Worm (Caenorhabditis elegans): ENCODE data around the gene pph-2.

The pph-2 gene

DNA sequence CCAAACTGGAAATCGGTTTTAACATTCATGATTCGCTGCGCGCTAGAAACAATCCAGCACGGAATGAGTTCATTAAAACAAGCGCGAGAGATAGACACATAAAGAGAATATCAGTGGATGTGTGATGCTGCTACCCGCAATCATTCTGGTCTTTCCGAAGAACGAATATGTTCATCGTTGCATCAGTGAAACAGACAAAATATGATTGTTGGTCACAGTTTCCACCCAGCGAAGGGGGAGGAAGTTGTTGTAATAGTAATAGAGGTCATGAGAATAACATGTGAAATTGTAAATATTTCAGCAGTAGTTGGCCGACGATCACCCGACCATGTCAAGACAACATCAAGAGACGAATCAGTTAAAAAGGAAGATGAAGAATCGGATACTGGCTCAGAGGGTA lies 23.6 kb upstream of the pph-2 start:
- TF ChIP-seq dmd-8 (GFP tag; IDR thresholded peaks at IDR 0.05) (no peak), daf-19 (GFP tag; conservative IDR thresholded peaks at IDR 0.05) (no peak), nhr-48 (tag; optimal IDR thresholded peaks at IDR 0.05) (peak; percentile 48), mep-1 (tag; optimal IDR thresholded peaks at IDR 0.05) (peak; percentile 9), nhr-6 (tag; optimal IDR thresholded peaks at IDR 0.05) (no peak), nhr-25 (tag; optimal IDR thresholded peaks at IDR 0.05; ENCODE audit: borderline replicate concordance, insufficient read depth) (peak; percentile 66), dmd-6 (GFP tag; IDR thresholded peaks at IDR 0.05) (peak; percentile 49; the same call in 1 of the 2 replicates), nhr-10 (tag; optimal IDR thresholded peaks at IDR 0.05) (peak; percentile 34), hlh-30 (tag; optimal IDR thresholded peaks at IDR 0.05; ENCODE audit: insufficient read depth) (peak; percentile 62), mxl-3 (GFP tag; optimal IDR thresholded peaks at IDR 0.05) (peak; percentile 11), ztf-7 (tag; optimal IDR thresholded peaks at IDR 0.05) (no peak), mxl-2 (GFP tag; conservative IDR thresholded peaks at IDR 0.05) (peak; percentile 52; the same call in 1 of the 2 replicates), mdl-1 (tag; optimal IDR thresholded peaks at IDR 0.05) (peak in 1 of 2 experiments; percentile 70), hlh-11 (tag; optimal IDR thresholded peaks at IDR 0.05) (peak; percentile 55), nhr-28 (tag; optimal IDR thresholded peaks at IDR 0.05) (peak; percentile 48), cey-2 (tag; optimal IDR thresholded peaks at IDR 0.05; ENCODE audit: borderline replicate concordance, insufficient read depth) (peak; percentile 54)

DNA sequence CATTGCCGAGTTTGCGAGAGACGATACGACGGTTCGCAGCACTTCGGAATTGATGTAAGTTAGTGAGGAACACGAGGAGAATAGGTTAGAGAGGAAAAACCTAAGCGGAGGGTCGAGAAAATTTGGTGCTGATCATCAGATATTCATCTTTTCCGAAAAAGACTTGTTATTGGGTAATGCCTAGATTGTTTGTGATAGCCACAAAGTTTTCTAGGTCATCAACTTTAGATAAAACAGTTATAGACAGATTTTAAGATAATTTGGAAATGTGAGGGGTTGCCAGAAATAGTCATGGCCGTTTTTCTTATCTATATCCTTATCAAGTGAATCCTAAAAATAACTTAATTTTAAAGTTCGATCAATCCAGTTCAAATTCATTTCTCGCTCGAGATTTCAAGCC lies 22.8 kb upstream of the pph-2 start:
- TF ChIP-seq nhr-6 (tag; optimal IDR thresholded peaks at IDR 0.05), result no peak
- TF ChIP-seq unc-62 (GFP tag; optimal IDR thresholded peaks at IDR 0.05 in 1 of 2), result peak in 1 of 2 experiments; percentile 90
- TF ChIP-seq unc-62 (tag; optimal IDR thresholded peaks at IDR 0.05), result no peak

DNA sequence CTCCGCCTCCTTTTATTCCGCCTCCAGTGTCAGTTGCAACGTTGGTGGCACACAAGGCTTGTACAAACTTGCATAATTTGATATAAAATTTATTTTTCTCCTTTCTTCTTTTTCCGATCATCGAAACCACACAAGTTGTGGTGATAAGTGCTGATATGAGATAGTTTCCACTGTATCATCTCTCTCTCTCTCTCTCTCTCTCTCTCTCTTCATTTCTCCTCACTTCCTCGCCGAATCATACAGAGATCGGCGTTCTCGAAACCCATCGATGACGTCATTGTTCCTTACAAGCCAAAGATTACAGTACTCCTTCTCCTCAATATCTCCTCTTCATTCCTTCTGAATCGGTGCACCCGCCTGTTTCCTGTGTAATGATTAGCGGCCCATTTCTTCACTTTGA lies 21.8 kb upstream of the pph-2 start, which contains the start of gene nhr-43:
Gene nhr-43, plus strand, starts transcription at position 233 of the 400 bp plus-strand sequence.
- no peak for TF ChIP-seq lin-38 (GFP tag; IDR thresholded peaks at IDR 0.05)
- TF ChIP-seq nhr-10 (tag; optimal IDR thresholded peaks at IDR 0.05), result peak; percentile 33
- TF ChIP-seq daf-16 (GFP tag; optimal IDR thresholded peaks at IDR 0.05), result no peak
- TF ChIP-seq daf-16 (tag; optimal IDR thresholded peaks at IDR 0.05), result no peak
- no peak for TF ChIP-seq ZK546.5 (tag; optimal IDR thresholded peaks at IDR 0.05)
- no peak for TF ChIP-seq arid-1 (GFP tag; conservative IDR thresholded peaks at IDR 0.05)
- TF ChIP-seq F37D6.2 (tag; optimal IDR thresholded peaks at IDR 0.05), result no peak
- peak; percentile 42 for TF ChIP-seq nhr-28 (tag; optimal IDR thresholded peaks at IDR 0.05)
- no peak for TF ChIP-seq sdz-12 (GFP tag; optimal IDR thresholded peaks at IDR 0.05)
- no peak for TF ChIP-seq hif-1 (tag; optimal IDR thresholded peaks at IDR 0.05)
- no peak for TF ChIP-seq dmd-9 (GFP tag; IDR thresholded peaks at IDR 0.05)
- peak; percentile 8 for TF ChIP-seq aha-1 (tag)
- TF ChIP-seq zip-2 (tag; optimal IDR thresholded peaks at IDR 0.05), result no peak
- TF ChIP-seq ces-1 (GFP tag; optimal IDR thresholded peaks at IDR 0.05), result no peak
- no peak for TF ChIP-seq zfp-3 (GFP tag; conservative IDR thresholded peaks at IDR 0.05)
- TF ChIP-seq tra-1 (GFP tag; IDR thresholded peaks at IDR 0.05), result 0 out of 2 replicates have a peak, but pooled peaks have one; percentile 10
- peak; percentile 68 for TF ChIP-seq nhr-48 (tag; optimal IDR thresholded peaks at IDR 0.05)
- TF ChIP-seq lsy-2 (tag; optimal IDR thresholded peaks at IDR 0.05), result peak in 1 of 2 experiments; percentile 42
- TF ChIP-seq jun-1 (tag; optimal IDR thresholded peaks at IDR 0.05), result no peak
- peak; percentile 52 for TF ChIP-seq hlh-11 (tag; optimal IDR thresholded peaks at IDR 0.05)

DNA sequence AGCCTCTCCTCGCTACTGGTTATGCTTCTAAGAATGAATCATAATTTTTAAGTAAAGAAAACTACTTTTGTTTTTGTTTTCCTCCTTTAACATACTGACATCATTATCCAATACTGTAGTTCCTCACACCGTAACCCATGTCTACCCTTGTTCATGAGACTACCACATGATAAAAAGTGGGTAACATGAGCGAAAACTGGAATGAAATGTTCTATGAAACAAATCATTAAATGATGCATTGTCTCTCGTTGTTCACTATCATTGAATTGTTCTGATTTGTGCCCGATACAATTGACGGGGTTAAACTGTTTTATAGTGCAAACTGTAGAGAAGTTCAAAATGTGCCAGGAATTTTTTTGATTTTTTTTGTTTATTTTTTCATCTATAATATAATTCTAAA lies 20.1 kb upstream of the pph-2 start:
- TF ChIP-seq nhr-111 (GFP tag; optimal IDR thresholded peaks at IDR 0.05), result no peak
- TF ChIP-seq madf-9 (GFP tag; conservative IDR thresholded peaks at IDR 0.05), result no peak
- TF ChIP-seq mep-1 (tag; optimal IDR thresholded peaks at IDR 0.05), result no peak
- TF ChIP-seq unc-62 (GFP tag; optimal IDR thresholded peaks at IDR 0.05 in 1 of 2), result peak in 1 of 2 experiments; percentile 85
- TF ChIP-seq unc-62 (tag; optimal IDR thresholded peaks at IDR 0.05), result no peak
- no peak for TF ChIP-seq zfp-2 (tag; optimal IDR thresholded peaks at IDR 0.05)
- no peak for TF ChIP-seq ceh-20 (GFP tag; IDR thresholded peaks at IDR 0.05)
- no peak for TF ChIP-seq ztf-11 (tag; optimal IDR thresholded peaks at IDR 0.05)
- TF ChIP-seq ceh-44 (GFP tag; IDR thresholded peaks at IDR 0.05), result no peak
- no peak for TF ChIP-seq nhr-41 (GFP tag; IDR thresholded peaks at IDR 0.05)
- no peak for TF ChIP-seq duxl-1 (tag; optimal IDR thresholded peaks at IDR 0.05; ENCODE audit: poor library complexity)
- TF ChIP-seq hmg-1.1 (GFP tag; IDR thresholded peaks at IDR 0.05), result no peak
- TF ChIP-seq aha-1 (tag), result peak; percentile 91
- peak; percentile 85 for TF ChIP-seq hlh-30 (tag; optimal IDR thresholded peaks at IDR 0.05; ENCODE audit: insufficient read depth)
- no peak for TF ChIP-seq daf-16 (GFP tag; optimal IDR thresholded peaks at IDR 0.05)
- no peak for TF ChIP-seq daf-16 (tag; optimal IDR thresholded peaks at IDR 0.05)
- no peak for TF ChIP-seq tag-97 (GFP tag; IDR thresholded peaks at IDR 0.05)
- TF ChIP-seq lin-15B (tag; optimal IDR thresholded peaks at IDR 0.05), result no peak
- TF ChIP-seq jun-1 (tag; optimal IDR thresholded peaks at IDR 0.05), result no peak
- no peak for TF ChIP-seq daf-8 (GFP tag; IDR thresholded peaks at IDR 0.05)
